Fruit fly (Drosophila melanogaster): ENCODE data around the gene rho.

Gene rho

DNA sequence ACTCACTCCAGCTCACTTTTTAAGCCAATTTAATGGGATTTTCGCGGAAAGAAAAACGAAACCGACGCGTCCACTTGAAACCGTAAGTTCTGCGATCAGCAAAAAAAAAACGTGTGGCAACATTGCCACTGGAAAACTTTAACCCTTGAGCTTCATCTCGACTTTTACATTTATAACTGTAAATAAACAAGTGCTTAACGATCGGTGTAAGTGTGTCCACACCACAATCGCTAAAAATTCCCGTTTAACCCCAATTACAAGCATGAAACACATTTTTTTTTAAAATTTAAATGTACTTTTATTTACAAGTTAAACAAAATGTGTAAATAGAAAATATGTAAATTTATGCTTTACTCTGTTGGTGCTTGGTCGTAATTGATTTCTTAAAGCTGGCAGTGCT, 11.5 kb downstream of the rho start, which contains the start of gene Ptp61F:
TSS of gene Ptp61F (minus strand) at position 101 of the 400 bp plus-strand sequence.
- TF ChIP-seq fd96Ca (GFP tag; IDR thresholded peaks at IDR 0.05), result no peak
- no peak for TF ChIP-seq EcR (GFP tag; optimal IDR thresholded peaks at IDR 0.05)
- TF ChIP-seq Snoo (tag; optimal IDR thresholded peaks at IDR 0.05), result no peak
- no peak for TF ChIP-seq CG8301 (tag; optimal IDR thresholded peaks at IDR 0.05)
- no peak for TF ChIP-seq CG4496 (GFP tag; IDR thresholded peaks at IDR 0.05)
- no peak for TF ChIP-seq CG17806 (tag; optimal IDR thresholded peaks at IDR 0.05)

DNA sequence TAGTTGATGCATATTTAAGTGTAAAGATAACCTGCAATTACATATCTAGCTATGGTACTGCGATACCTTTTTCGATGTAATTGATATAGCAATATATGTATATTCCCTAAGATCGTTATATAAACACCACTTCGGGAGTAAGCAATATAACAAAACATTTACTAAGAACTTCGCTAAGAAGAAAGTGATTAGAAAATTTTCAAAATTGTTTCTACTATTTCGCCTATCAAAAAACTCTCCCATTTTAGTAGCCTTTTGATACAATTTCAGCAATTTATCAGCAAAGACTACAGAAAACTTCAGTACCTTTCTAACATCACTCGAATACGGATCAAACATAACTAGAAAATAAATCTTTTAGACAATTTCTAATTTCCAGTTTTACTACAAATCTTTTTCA, 13.7 kb downstream of the rho start, which contains the start of gene robl62A:
TSS of gene robl62A (plus strand) at position 301 of the 400 bp plus-strand sequence.
- TF ChIP-seq D1 (tag; optimal IDR thresholded peaks at IDR 0.05) (no peak), CG13204 (GFP tag; optimal IDR thresholded peaks at IDR 0.05) (no peak), fd96Ca (GFP tag; IDR thresholded peaks at IDR 0.05) (no peak), CG17806 (tag; optimal IDR thresholded peaks at IDR 0.05) (no peak), gl (tag; optimal IDR thresholded peaks at IDR 0.05) (no peak), CG10348 (GFP tag; IDR thresholded peaks at IDR 0.05) (no peak), Ets98B (GFP tag; IDR thresholded peaks at IDR 0.05) (no peak), Pif1B (GFP tag; optimal IDR thresholded peaks at IDR 0.05) (no peak), CG8301 (tag; optimal IDR thresholded peaks at IDR 0.05) (no peak), CG32121 (GFP tag; IDR thresholded peaks at IDR 0.05) (no peak), Snoo (tag; optimal IDR thresholded peaks at IDR 0.05) (no peak), CG9948 (tag; optimal IDR thresholded peaks at IDR 0.05) (no peak), CG34367 (tag; optimal IDR thresholded peaks at IDR 0.05) (no peak), Pif1A (GFP tag; optimal IDR thresholded peaks at IDR 0.05) (no peak), CG12605 (GFP tag; IDR thresholded peaks at IDR 0.05) (no peak), CG14655 (GFP tag; optimal IDR thresholded peaks at IDR 0.05) (no peak), CG15710 (tag; optimal IDR thresholded peaks at IDR 0.05) (no peak), EcR (GFP tag; optimal IDR thresholded peaks at IDR 0.05) (no peak), CG4496 (GFP tag; IDR thresholded peaks at IDR 0.05) (no peak), rn (GFP tag; IDR thresholded peaks at IDR 0.05) (no peak)

DNA sequence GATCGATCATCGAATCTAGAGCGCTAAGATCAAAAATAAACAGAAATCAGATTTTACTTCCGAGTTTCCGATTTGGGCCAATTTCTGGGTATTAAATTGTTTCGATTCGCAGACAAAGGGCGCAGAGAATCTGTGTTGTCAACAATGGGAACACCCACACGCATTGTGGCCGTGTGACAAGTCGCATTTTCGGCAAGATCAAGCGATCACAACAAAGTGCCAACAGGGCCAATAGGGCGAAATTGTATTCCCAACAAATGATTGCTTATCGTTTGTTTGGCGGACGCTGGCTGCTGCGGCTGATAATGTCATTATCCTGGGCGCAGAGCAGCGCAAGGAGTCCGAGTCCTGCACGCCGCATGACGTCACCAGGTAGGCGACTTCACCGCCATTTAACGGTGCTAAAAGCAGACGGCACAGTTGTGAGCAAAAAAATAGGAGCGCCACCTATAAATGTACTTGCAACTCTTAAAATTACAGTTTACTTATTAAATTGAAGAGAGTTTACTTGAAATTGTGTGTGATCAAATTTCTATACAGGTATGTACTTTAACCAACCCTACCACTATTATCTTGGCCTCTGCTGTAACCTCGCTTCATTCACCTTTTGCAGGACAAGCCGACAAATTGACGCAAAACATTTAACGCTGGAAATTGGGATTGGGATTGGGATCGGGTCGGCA, 15.5 kb downstream of the rho start:
- TF ChIP-seq Pif1A (GFP tag; optimal IDR thresholded peaks at IDR 0.05) (no peak), EcR (GFP tag; optimal IDR thresholded peaks at IDR 0.05) (no peak), CG9948 (tag; optimal IDR thresholded peaks at IDR 0.05) (peak; percentile 49), fd96Ca (GFP tag; IDR thresholded peaks at IDR 0.05) (peak; percentile 56; the same call in 2 of the 3 replicates), CG34367 (tag; optimal IDR thresholded peaks at IDR 0.05) (peak; percentile 63), CG12605 (GFP tag; IDR thresholded peaks at IDR 0.05) (0 out of 2 replicates have a peak, but pooled peaks have one; percentile 35), D1 (tag; optimal IDR thresholded peaks at IDR 0.05) (no peak), gl (tag; optimal IDR thresholded peaks at IDR 0.05) (no peak), CG8159 (tag; optimal IDR thresholded peaks at IDR 0.05) (peak; percentile 49), Pif1B (GFP tag; optimal IDR thresholded peaks at IDR 0.05) (no peak), CG10348 (GFP tag; IDR thresholded peaks at IDR 0.05) (no peak), rn (GFP tag; IDR thresholded peaks at IDR 0.05) (peak; percentile 25; the same call in 1 of the 2 replicates), CG17806 (tag; optimal IDR thresholded peaks at IDR 0.05) (peak; percentile 38), CG4496 (GFP tag; IDR thresholded peaks at IDR 0.05) (peak; percentile 79), Snoo (tag; optimal IDR thresholded peaks at IDR 0.05) (no peak), Ets98B (GFP tag; IDR thresholded peaks at IDR 0.05) (peak; percentile 48; the same call in 1 of the 2 replicates), CG15710 (tag; optimal IDR thresholded peaks at IDR 0.05) (peak; percentile 67), CG14655 (GFP tag; optimal IDR thresholded peaks at IDR 0.05) (peak; percentile 36), CG32121 (GFP tag; IDR thresholded peaks at IDR 0.05) (no peak), CG8301 (tag; optimal IDR thresholded peaks at IDR 0.05) (peak; percentile 15)

DNA sequence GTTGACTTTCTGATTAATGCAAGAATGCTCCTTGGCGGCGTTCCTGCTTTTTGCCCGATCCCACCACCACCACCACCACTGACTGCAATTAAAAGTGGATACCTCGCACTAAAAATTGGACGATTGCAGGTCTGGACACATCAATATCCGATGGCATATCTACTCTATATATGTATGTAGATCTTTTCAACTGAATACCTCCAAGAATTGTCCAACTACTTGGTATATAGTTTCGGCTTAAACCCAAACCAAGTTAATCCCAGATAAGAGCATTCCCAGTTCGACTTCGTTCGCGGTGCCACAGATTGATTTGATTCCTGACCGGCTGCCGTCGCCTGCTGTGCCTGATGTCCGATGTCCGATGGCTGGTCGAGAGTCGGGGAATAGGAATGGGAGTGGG, 21.1 kb downstream of the rho start:
- TF ChIP-seq CG17806 (tag; optimal IDR thresholded peaks at IDR 0.05) (peak; percentile 41), CG12605 (GFP tag; IDR thresholded peaks at IDR 0.05) (no peak), CG8301 (tag; optimal IDR thresholded peaks at IDR 0.05) (peak; percentile 66), fd96Ca (GFP tag; IDR thresholded peaks at IDR 0.05) (peak; percentile 15; the same call in 1 of the 3 replicates), CG15710 (tag; optimal IDR thresholded peaks at IDR 0.05) (peak; percentile 1), CG32121 (GFP tag; IDR thresholded peaks at IDR 0.05) (no peak), Snoo (tag; optimal IDR thresholded peaks at IDR 0.05) (no peak), Ets98B (GFP tag; IDR thresholded peaks at IDR 0.05) (no peak), rn (GFP tag; IDR thresholded peaks at IDR 0.05) (no peak), CG9948 (tag; optimal IDR thresholded peaks at IDR 0.05) (peak; percentile 58), CG13204 (GFP tag; optimal IDR thresholded peaks at IDR 0.05) (no peak), CG14655 (GFP tag; optimal IDR thresholded peaks at IDR 0.05) (peak; percentile 79), CG4496 (GFP tag; IDR thresholded peaks at IDR 0.05) (0 out of 3 replicates have a peak, but pooled peaks have one; percentile 17), Pif1B (GFP tag; optimal IDR thresholded peaks at IDR 0.05) (no peak), Pif1A (GFP tag; optimal IDR thresholded peaks at IDR 0.05) (no peak), CG8159 (tag; optimal IDR thresholded peaks at IDR 0.05) (peak; percentile 57), CG10348 (GFP tag; IDR thresholded peaks at IDR 0.05) (no peak), gl (tag; optimal IDR thresholded peaks at IDR 0.05) (peak; percentile 22)

DNA sequence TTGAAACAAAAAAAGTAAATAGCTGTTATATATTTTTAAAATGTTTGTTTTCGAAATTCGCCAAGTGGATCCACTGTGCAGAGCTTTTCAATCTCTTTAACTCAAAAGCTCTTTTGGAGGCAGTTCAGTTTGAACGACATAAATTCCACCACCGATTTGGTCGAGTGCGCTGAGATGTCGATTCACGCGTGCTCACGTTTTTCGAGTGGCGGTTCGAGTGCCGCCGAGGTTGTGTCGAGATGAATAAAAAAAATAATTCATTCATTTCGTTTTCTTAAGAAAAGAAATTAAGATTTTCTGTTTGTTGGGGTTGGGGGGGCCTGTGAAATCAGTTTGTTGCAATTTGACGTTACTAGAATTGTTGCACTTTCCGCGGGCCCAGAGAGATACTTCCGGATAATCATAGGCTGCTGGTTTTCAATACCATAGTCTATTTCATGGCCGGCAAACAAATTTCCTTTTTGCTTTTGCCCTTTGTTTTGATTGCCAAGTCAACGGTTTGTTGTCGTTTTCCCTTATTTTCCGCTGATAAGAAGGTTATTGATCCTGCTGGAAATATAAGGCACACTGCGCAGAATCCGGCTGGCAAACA, 25.1 kb downstream of the rho start:
- TF ChIP-seq Snoo (tag; optimal IDR thresholded peaks at IDR 0.05), result peak; percentile 9
- peak; percentile 92 for TF ChIP-seq EcR (GFP tag; optimal IDR thresholded peaks at IDR 0.05)
- peak; percentile 26 for TF ChIP-seq Pif1B (GFP tag; optimal IDR thresholded peaks at IDR 0.05)
- no peak for TF ChIP-seq CG14655 (GFP tag; optimal IDR thresholded peaks at IDR 0.05)
- TF ChIP-seq D1 (tag; optimal IDR thresholded peaks at IDR 0.05), result no peak
- TF ChIP-seq CG17806 (tag; optimal IDR thresholded peaks at IDR 0.05), result no peak
- peak; percentile 14; the same call in 1 of the 3 replicates for TF ChIP-seq CG4496 (GFP tag; IDR thresholded peaks at IDR 0.05)
- TF ChIP-seq Ets98B (GFP tag; IDR thresholded peaks at IDR 0.05), result peak; percentile 56; the same call in 1 of the 2 replicates
